Worm (Caenorhabditis elegans): ENCODE measurements around the gene flp-32.

The flp-32 gene

DNA sequence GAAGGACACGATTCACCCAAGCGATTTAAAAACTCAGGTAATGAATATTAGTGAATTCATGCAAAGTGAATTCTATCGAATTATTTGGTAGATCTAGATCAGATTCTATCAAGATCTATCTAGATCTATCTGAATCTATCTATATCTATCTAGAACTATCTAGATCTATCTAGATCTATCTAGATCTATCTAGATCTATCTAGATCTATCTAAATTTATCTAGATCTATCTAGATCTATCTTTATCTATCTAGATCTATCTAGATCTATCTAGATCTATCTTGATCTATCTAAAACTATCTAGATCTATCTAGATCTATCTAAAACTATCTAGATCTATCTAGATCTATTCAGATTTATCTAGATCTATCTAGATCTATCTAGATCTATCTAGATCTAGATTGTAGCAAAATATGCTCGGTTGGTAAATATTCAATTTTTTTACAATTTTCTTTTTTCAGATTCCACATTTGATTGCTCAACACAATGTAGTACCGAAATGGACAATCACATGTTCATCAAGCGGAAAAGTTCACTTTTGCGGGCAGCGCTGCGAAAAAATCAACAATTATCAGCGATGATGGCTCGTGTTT, 36.5 kb downstream of the flp-32 start:
- TF ChIP-seq hlh-1 (tag; optimal IDR thresholded peaks at IDR 0.05): no peak
- TF ChIP-seq nhr-12 (tag; optimal IDR thresholded peaks at IDR 0.05): no peak
- no peak for TF ChIP-seq nhr-76 (tag; optimal IDR thresholded peaks at IDR 0.05)
- TF ChIP-seq elt-1 (tag; optimal IDR thresholded peaks at IDR 0.05; ENCODE audit: borderline replicate concordance, insufficient read depth): peak; percentile 100
- no peak for TF ChIP-seq ceh-39 (tag; optimal IDR thresholded peaks at IDR 0.05)
- no peak for TF ChIP-seq nhr-2 (tag; optimal IDR thresholded peaks at IDR 0.05)
- TF ChIP-seq ham-2 (GFP tag; optimal IDR thresholded peaks at IDR 0.05): peak; percentile 41
- TF ChIP-seq ceh-83 (GFP tag; optimal IDR thresholded peaks at IDR 0.05): no peak
- no peak for TF ChIP-seq lin-13 (tag; optimal IDR thresholded peaks at IDR 0.05)
- TF ChIP-seq unc-62 (GFP tag; optimal IDR thresholded peaks at IDR 0.05): no peak
- TF ChIP-seq zip-8 (tag; optimal IDR thresholded peaks at IDR 0.05): no peak
- TF ChIP-seq ces-1 (GFP tag; optimal IDR thresholded peaks at IDR 0.05): no peak
- no peak for TF ChIP-seq lin-32 (GFP tag; optimal IDR thresholded peaks at IDR 0.05)
- TF ChIP-seq unc-39 (tag; optimal IDR thresholded peaks at IDR 0.05): no peak

DNA sequence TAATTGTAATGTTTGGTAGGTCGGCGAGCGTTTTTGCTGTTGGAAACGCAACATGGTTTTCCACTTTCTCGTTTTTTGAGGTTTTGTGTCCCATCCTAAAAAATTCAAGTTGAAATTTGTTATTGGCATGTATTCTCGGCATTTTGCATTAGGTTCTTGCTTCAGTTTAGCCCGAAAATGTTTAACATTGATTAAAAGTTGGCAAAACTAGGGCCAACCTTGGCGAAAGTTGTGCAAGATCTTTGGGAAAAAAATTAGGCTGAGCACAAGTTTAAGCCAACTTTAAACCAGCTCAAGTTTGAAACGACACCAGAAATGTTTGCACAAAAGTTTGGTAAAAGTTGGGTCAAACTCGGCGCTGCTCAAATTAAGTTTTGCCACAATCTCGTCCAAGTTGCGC, 43.7 kb downstream of the flp-32 start, which contains the start of gene exc-1:
exc-1 (minus strand) TSS at position 101 of the 400 bp plus-strand sequence.
- TF ChIP-seq nhr-28 (tag; optimal IDR thresholded peaks at IDR 0.05) (no peak), ceh-83 (GFP tag; optimal IDR thresholded peaks at IDR 0.05) (no peak), nhr-2 (tag; optimal IDR thresholded peaks at IDR 0.05) (no peak), snpc-4 (tag; optimal IDR thresholded peaks at IDR 0.05) (no peak), bed-3 (GFP tag; optimal IDR thresholded peaks at IDR 0.05) (no peak), mls-2 (tag; optimal IDR thresholded peaks at IDR 0.05) (no peak), elt-3 (tag; optimal IDR thresholded peaks at IDR 0.05) (no peak), cnd-1 (tag; optimal IDR thresholded peaks at IDR 0.05) (no peak), flh-1 (GFP tag; optimal IDR thresholded peaks at IDR 0.05) (no peak), tbx-8 (GFP tag; optimal IDR thresholded peaks at IDR 0.05) (no peak), sptf-1 (tag; optimal IDR thresholded peaks at IDR 0.05) (no peak), sem-2 (GFP tag; optimal IDR thresholded peaks at IDR 0.05) (no peak)

DNA sequence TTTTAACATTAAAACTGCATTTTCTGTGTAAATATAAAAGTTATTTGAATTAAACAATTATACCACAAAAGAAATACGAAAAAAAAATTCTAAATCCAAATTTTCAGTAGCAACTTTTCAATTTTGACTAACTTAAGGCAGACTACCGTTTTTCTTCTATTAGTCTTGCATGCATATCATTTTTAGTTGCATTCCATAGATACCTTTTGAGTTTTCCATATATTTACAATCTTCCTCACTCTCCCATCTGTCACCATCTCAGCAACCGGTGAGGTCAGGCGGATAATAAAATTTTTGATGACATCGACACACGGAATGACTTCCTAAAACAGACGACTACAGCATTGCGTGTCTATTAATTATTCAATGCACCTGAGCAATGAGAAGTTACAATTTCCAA, 45.1 kb downstream of the flp-32 start, which contains the start of gene gcy-36:
gcy-36 (plus strand) TSS at position 301 of the 400 bp plus-strand sequence.
- no peak for TF ChIP-seq cnd-1 (tag; optimal IDR thresholded peaks at IDR 0.05)
- no peak for TF ChIP-seq mls-2 (tag; optimal IDR thresholded peaks at IDR 0.05)
